Worm (Caenorhabditis elegans) whole organism, late embryonic: ENCODE measurements around the gene C15H9.4.

ENCODE experiments used
- C38D4.7 ChIP-seq: fragments of 200-800 bp; sonication (Bioruptor generic); optimal IDR thresholded peaks from 2 replicates; lab custom pipeline; 2018; ENCODE audit warnings: mild to moderate bottlenecking, missing genetic modification characterization, moderate library complexity, missing compliant biosample characterization
- F13H6.1 ChIP-seq: sonication (generic microtip); optimal IDR thresholded peaks from 2 replicates; lab custom pipeline; 2016; ENCODE audit warnings: missing genetic modification characterization, missing compliant biosample characterization
- K09A11.1 ChIP-seq: sonication (generic microtip); optimal IDR thresholded peaks from 2 replicates; lab custom pipeline; 2017; ENCODE audit warnings: antibody characterized with exemption, mild to moderate bottlenecking, missing genetic modification characterization, missing compliant biosample characterization; ENCODE audit not compliant: insufficient read depth
- T23F11.4 ChIP-seq: fragments of 200-800 bp; sonication (Bioruptor generic); optimal IDR thresholded peaks from 2 replicates; lab custom pipeline; 2018; ENCODE audit warnings: mild to moderate bottlenecking, missing genetic modification characterization, missing compliant biosample characterization
- Y22D7AL.16 ChIP-seq: sonication (generic microtip); optimal IDR thresholded peaks from 2 replicates; lab custom pipeline; 2016; ENCODE audit warnings: missing genetic modification characterization, missing compliant biosample characterization
- ceh-18 ChIP-seq: sonication (generic microtip); optimal IDR thresholded peaks from 2 replicates; lab custom pipeline; 2016; ENCODE audit warnings: missing genetic modification characterization, missing compliant biosample characterization
- ceh-2 ChIP-seq: sonication (generic microtip); optimal IDR thresholded peaks from 2 replicates; lab custom pipeline; 2016; ENCODE audit warnings: missing genotype, missing genetic modification characterization, missing compliant biosample characterization
- ceh-30 ChIP-seq: fragments of 150-350 bp; optimal IDR thresholded peaks from 2 replicates; lab custom pipeline; 2014; ENCODE audit warnings: missing biosample characterization, missing genetic modification characterization
- ceh-31 ChIP-seq: sonication (generic microtip); optimal IDR thresholded peaks from 2 replicates; lab custom pipeline; 2016; ENCODE audit warnings: missing genetic modification characterization, missing compliant biosample characterization
- che-1 ChIP-seq: sonication (generic microtip); optimal IDR thresholded peaks from 2 replicates; lab custom pipeline; 2016; ENCODE audit warnings: mild to moderate bottlenecking, missing genetic modification characterization, missing compliant biosample characterization
- dve-1 ChIP-seq: sonication (generic microtip); optimal IDR thresholded peaks from 2 replicates; lab custom pipeline; 2017; ENCODE audit warnings: antibody characterized with exemption, mild to moderate bottlenecking, missing genetic modification characterization, missing compliant biosample characterization
- ets-4 ChIP-seq: sonication (generic microtip); optimal IDR thresholded peaks from 2 replicates; lab custom pipeline; 2016; ENCODE audit warnings: missing genetic modification characterization, missing compliant biosample characterization
- fax-1 ChIP-seq: sonication (generic microtip); optimal IDR thresholded peaks from 2 replicates; lab custom pipeline; 2016; ENCODE audit warnings: missing genotype, missing genetic modification characterization, missing compliant biosample characterization
- gmeb-2 ChIP-seq: sonication (generic microtip); optimal IDR thresholded peaks from 2 replicates; lab custom pipeline; 2016; ENCODE audit warnings: missing genetic modification characterization, inconsistent platforms, missing compliant biosample characterization
- hlh-13 ChIP-seq: fragments of 200-800 bp; sonication (Bioruptor generic); optimal IDR thresholded peaks from 2 replicates; lab custom pipeline; 2018; ENCODE audit warnings: mild to moderate bottlenecking, missing genetic modification characterization, missing compliant biosample characterization
- hlh-15 ChIP-seq: sonication (generic microtip); optimal IDR thresholded peaks from 2 replicates; lab custom pipeline; 2016; ENCODE audit warnings: missing genetic modification characterization, missing compliant biosample characterization
- hlh-30 ChIP-seq: sonication (generic microtip); optimal IDR thresholded peaks from 2 replicates; lab custom pipeline; 2017; ENCODE audit warnings: antibody characterized with exemption, missing genetic modification characterization, missing compliant biosample characterization; ENCODE audit not compliant: insufficient read depth
- hlh-8 ChIP-seq: sonication (generic microtip); optimal IDR thresholded peaks from 2 replicates; lab custom pipeline; 2016; ENCODE audit warnings: missing genotype, missing genetic modification characterization, missing compliant biosample characterization
- nfya-1 ChIP-seq: sonication (generic microtip); optimal IDR thresholded peaks from 2 replicates; lab custom pipeline; 2017; ENCODE audit warnings: missing genetic modification characterization, mild to moderate bottlenecking, missing compliant biosample characterization, antibody characterized with exemption, moderate library complexity
- nhr-11 ChIP-seq: fragments of 150-350 bp; optimal IDR thresholded peaks from 2 replicates; lab custom pipeline; 2014; ENCODE audit warnings: missing biosample characterization, missing genetic modification characterization
- nhr-232 ChIP-seq: sonication (generic microtip); optimal IDR thresholded peaks from 2 replicates; lab custom pipeline; 2016; ENCODE audit warnings: missing genetic modification characterization, missing compliant biosample characterization
- npax-4 ChIP-seq: sonication (generic microtip); optimal IDR thresholded peaks from 2 replicates; lab custom pipeline; 2016; ENCODE audit warnings: missing genetic modification characterization, missing compliant biosample characterization
- odd-2 ChIP-seq: sonication (generic microtip); optimal IDR thresholded peaks from 2 replicates; lab custom pipeline; 2017; ENCODE audit warnings: antibody characterized with exemption, mild to moderate bottlenecking, missing genetic modification characterization, missing compliant biosample characterization
- pag-3 ChIP-seq: sonication (generic microtip); optimal IDR thresholded peaks from 2 replicates; lab custom pipeline; 2016; ENCODE audit warnings: missing compliant biosample characterization, missing genetic modification characterization, borderline replicate concordance
- pat-9 ChIP-seq: fragments of 200-800 bp; sonication (Bioruptor generic); optimal IDR thresholded peaks from 2 replicates; lab custom pipeline; 2018; ENCODE audit warnings: mild to moderate bottlenecking, missing genetic modification characterization, moderate library complexity, missing compliant biosample characterization
- pax-1 ChIP-seq: fragments of 150-350 bp; optimal IDR thresholded peaks from 2 replicates; lab custom pipeline; 2014; ENCODE audit warnings: missing biosample characterization, missing genetic modification characterization
- pha-2 ChIP-seq: sonication (generic microtip); optimal IDR thresholded peaks from 2 replicates; lab custom pipeline; 2017; ENCODE audit warnings: mild to moderate bottlenecking, missing genetic modification characterization, missing compliant biosample characterization
- pqm-1 ChIP-seq: sonication (generic microtip); optimal IDR thresholded peaks from 2 replicates; lab custom pipeline; 2016; ENCODE audit warnings: missing genetic modification characterization, missing compliant biosample characterization
- ref-2 ChIP-seq: sonication (generic microtip); optimal IDR thresholded peaks from 2 replicates; lab custom pipeline; 2016; ENCODE audit warnings: missing genetic modification characterization, missing compliant biosample characterization
- rnt-1 ChIP-seq: sonication (generic microtip); optimal IDR thresholded peaks from 2 replicates; lab custom pipeline; 2016; ENCODE audit warnings: missing genetic modification characterization, missing compliant biosample characterization
- tbx-2 ChIP-seq: sonication (generic microtip); optimal IDR thresholded peaks from 2 replicates; lab custom pipeline; 2016; ENCODE audit warnings: missing genetic modification characterization, missing compliant biosample characterization
- unc-42 ChIP-seq: sonication (generic microtip); optimal IDR thresholded peaks from 2 replicates; lab custom pipeline; 2016; ENCODE audit warnings: missing genotype, missing genetic modification characterization, missing compliant biosample characterization
- unc-55 ChIP-seq: sonication (generic microtip); optimal IDR thresholded peaks from 2 replicates; lab custom pipeline; 2017; ENCODE audit warnings: missing biosample characterization, missing genetic modification reagents, missing genetic modification characterization
- unc-86 ChIP-seq: sonication (generic microtip); optimal IDR thresholded peaks from 2 replicates; lab custom pipeline; 2016; ENCODE audit warnings: missing genetic modification characterization, missing compliant biosample characterization
- zip-5 ChIP-seq: sonication (generic microtip); optimal IDR thresholded peaks from 2 replicates; lab custom pipeline; 2016; ENCODE audit warnings: missing genetic modification characterization, missing compliant biosample characterization
- ztf-16 ChIP-seq: sonication (generic microtip); optimal IDR thresholded peaks from 2 replicates; lab custom pipeline; 2017; ENCODE audit warnings: missing genetic modification characterization, missing compliant biosample characterization

C15H9.4 gene

DNA sequence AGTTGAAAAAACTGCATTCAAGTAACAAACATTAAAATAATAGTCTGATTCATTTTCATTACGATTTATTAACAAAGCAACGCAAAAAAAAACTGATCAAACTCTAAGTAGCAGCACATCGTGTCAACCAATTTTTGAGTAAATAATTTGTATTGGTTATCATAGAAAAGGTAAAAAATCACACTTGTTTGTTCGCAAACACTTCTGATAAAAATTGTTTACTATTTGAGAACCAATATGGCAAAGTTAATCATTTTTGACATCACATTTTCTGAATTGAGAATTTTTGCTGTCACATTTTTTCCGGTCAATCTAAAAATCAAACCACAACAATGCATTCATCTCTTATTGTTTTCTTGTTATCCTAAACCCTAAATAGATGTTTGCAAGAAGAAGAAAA, 23.8 kb downstream of the C15H9.4 start:
- TF ChIP-seq odd-2 (no peak), nhr-232 (no peak), dve-1 (tag; lab: Kevin White, UChicago) (no peak), ztf-16 (tag; lab: Kevin White, UChicago) (no peak), ref-2 (tag; lab: Kevin White, UChicago) (no peak), Y22D7AL.16 (tag; lab: Kevin White, UChicago) (no peak), tbx-2 (tag; lab: Kevin White, UChicago) (no peak), nfya-1 (tag; lab: Kevin White, UChicago) (no peak), hlh-15 (tag; lab: Kevin White, UChicago) (no peak), ceh-30 (tag; lab: Kevin White, UChicago) (no peak)

DNA sequence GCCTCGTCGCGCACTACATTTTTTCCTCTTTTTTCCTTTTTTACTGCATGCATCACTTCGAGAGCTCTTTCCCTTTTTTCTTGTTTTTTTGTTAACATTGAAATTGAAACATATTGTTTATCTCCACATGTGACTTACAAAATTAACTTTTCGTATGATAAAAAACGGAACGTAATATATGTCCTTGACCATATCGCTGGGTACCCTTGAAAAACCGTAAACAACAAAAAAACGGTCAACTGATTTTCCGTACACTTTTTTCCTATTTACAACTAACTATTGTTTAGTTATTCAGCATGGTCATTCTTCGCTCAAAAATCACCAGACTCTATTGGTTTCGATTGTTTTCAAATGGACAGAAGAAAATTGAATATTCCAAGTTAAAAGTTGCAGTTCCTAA, 24.6 kb downstream of the C15H9.4 start, which contains the start of gene nnt-1:
nnt-1 (plus strand) TSS at position 286 of the 400 bp plus-strand sequence.
- TF ChIP-seq hlh-30 (peak; percentile 27), ets-4 (tag; lab: Kevin White, UChicago) (no peak)
- TF ChIP-seq, all 69 proteins: peak for 1

DNA sequence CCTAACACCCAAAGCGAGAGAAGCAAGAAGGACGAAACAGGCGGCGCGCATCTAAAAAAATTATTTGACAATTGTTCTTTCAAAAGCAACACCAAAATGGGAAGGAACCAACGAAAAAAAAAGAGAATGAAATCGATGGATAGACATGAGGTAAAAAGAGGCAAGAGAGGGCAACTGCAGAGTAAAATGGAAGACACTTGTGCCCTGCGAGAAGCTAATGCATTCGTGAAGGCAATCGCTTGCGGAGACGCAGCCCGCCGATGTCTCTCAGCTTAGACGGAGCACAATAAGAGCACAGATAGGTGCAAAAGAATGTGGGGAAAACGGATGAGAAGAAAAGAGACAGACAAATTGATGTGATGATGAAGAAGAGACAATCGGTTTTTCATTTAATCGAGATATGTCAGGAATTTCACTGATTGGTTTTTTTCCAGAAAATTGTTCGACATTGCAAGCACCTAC, 30.8 kb downstream of the C15H9.4 start, which contains the start of gene C15H9.9:
C15H9.9 (minus strand) TSS at position 51 of the 462 bp plus-strand sequence.
- TF ChIP-seq C38D4.7 (GFP tag; lab: Kevin White, UChicago) (no peak), K09A11.1 (tag; lab: Kevin White, UChicago) (no peak), ceh-18 (peak; percentile 65), hlh-30 (no peak), pat-9 (tag; lab: Kevin White, UChicago) (no peak), hlh-8 (tag; lab: Kevin White, UChicago) (no peak), ceh-30 (tag; lab: Kevin White, UChicago) (no peak), gmeb-2 (tag; lab: Kevin White, UChicago) (no peak), ref-2 (tag; lab: Kevin White, UChicago) (no peak), tbx-2 (tag; lab: Kevin White, UChicago) (peak; percentile 12), pha-2 (tag; lab: Kevin White, UChicago) (no peak), Y22D7AL.16 (tag; lab: Kevin White, UChicago) (no peak), hlh-13 (GFP tag; lab: Kevin White, UChicago) (no peak), ceh-31 (tag; lab: Kevin White, UChicago) (peak; percentile 69), ceh-2 (tag; lab: Kevin White, UChicago) (no peak), fax-1 (no peak), che-1 (tag; lab: Kevin White, UChicago) (no peak), T23F11.4 (GFP tag; lab: Kevin White, UChicago) (no peak), nhr-232 (no peak), zip-5 (no peak), rnt-1 (tag; lab: Kevin White, UChicago) (peak; percentile 17), unc-42 (tag; lab: Kevin White, UChicago) (peak; percentile 75), unc-55 (peak; percentile 28)

DNA sequence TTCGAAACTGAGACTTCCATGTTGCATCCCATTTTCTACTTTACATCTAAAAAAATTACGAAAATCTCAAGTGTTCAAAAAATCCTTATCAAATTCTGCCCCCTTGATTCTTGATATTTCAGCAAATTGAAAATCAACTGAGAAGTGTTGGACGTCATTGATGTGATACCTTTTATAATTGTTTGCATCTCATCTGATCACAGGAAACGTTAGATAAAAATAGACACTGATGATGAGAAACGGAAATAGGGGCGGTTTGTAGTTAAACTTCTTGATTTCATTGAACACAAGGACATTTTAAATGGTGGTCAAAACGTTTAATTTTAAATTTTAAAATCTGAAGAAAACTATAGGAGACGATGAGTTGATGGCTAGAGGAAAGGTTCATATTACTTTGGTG, 31.3 kb downstream of the C15H9.4 start:
- TF ChIP-seq F13H6.1 (tag; lab: Kevin White, UChicago), result no peak
- TF ChIP-seq pax-1, result no peak
- no peak for TF ChIP-seq pag-3 (tag; lab: Kevin White, UChicago)
- no peak for TF ChIP-seq unc-86 (tag; lab: Kevin White, UChicago)
- TF ChIP-seq ceh-30 (tag; lab: Kevin White, UChicago), result no peak
- TF ChIP-seq npax-4 (tag; lab: Kevin White, UChicago), result no peak
- TF ChIP-seq nhr-11, result no peak
- TF ChIP-seq pqm-1 (tag; lab: Kevin White, UChicago), result no peak
- no peak for TF ChIP-seq Y22D7AL.16 (tag; lab: Kevin White, UChicago)
- TF ChIP-seq che-1 (tag; lab: Kevin White, UChicago), result no peak
